Worm (Caenorhabditis elegans) whole organism, L4 larva: ENCODE results near the gene ins-13.
"Not testable (repeated sequence)": the region's sequence is repeated elsewhere in the genome, so short reads cannot be mapped to it uniquely, and the experiment has no call there.

ENCODE experiments used
- F10B5.3 ChIP-seq: sonication (generic microtip); optimal IDR thresholded peaks from 2 replicates; lab custom pipeline; 2016; ENCODE audit warnings: mild to moderate bottlenecking, missing genetic modification characterization, missing compliant biosample characterization
- F26F4.8 ChIP-seq: fragments of 200-800 bp; sonication (Bioruptor generic); conservative IDR thresholded peaks from 2 replicates; pipeline ENCODE4 v1.3.6; 2022; ENCODE audit warnings: missing genetic modification characterization, missing compliant biosample characterization
- F37D6.2 ChIP-seq: sonication (generic microtip); optimal IDR thresholded peaks from 2 replicates; lab custom pipeline; 2016; ENCODE audit warnings: mild to moderate bottlenecking, missing genetic modification characterization, missing compliant biosample characterization
- T20F7.1 ChIP-seq: fragments of 200-800 bp; sonication (Bioruptor generic); optimal IDR thresholded peaks from 2 replicates; lab custom pipeline; 2018; ENCODE audit warnings: mild to moderate bottlenecking, missing genetic modification characterization, missing compliant biosample characterization
- Y5F2A.4 ChIP-seq: fragments of 200-800 bp; sonication (Bioruptor generic); optimal IDR thresholded peaks from 2 replicates; lab custom pipeline; 2018; ENCODE audit warnings: mild to moderate bottlenecking, missing genetic modification characterization, missing compliant biosample characterization
- ZK546.5 ChIP-seq, 2 experiments: sonication (generic microtip); optimal IDR thresholded peaks; 2 replicates each; lab custom pipeline; 2017; ENCODE audit warnings: missing biosample characterization in 2 of 2, missing genetic modification characterization in 2 of 2
- arid-1 ChIP-seq: fragments of 200-800 bp; sonication (Bioruptor generic); conservative IDR thresholded peaks from 2 replicates; pipeline ENCODE4 v1.3.6; 2022; ENCODE audit warnings: missing genetic modification reagents, missing genetic modification characterization, missing compliant biosample characterization
- ceh-32 ChIP-seq: sonication (generic microtip); optimal IDR thresholded peaks from 2 replicates; lab custom pipeline; 2016; ENCODE audit warnings: mild to moderate bottlenecking, missing genetic modification characterization, missing compliant biosample characterization; ENCODE audit not compliant: poor library complexity
- ces-1 ChIP-seq: fragments of 150-350 bp; sonication (generic microtip); optimal IDR thresholded peaks from 4 replicates; lab custom pipeline; 2014; ENCODE audit warnings: missing biosample characterization, missing genetic modification reagents, missing genetic modification characterization
- daf-16 ChIP-seq, 3 experiments: sonication (generic microtip); optimal IDR thresholded peaks; 2 replicates each; lab custom pipeline; 2016 to 2017; ENCODE audit warnings: missing genetic modification characterization in 3 of 3, missing genetic modification reagents in 3 of 3, mild to moderate bottlenecking in 2 of 3, missing compliant biosample characterization in 2 of 3, missing biosample characterization in 1 of 3, moderate library complexity in 1 of 3
- duxl-1 ChIP-seq: sonication (generic microtip); optimal IDR thresholded peaks from 2 replicates; lab custom pipeline; 2016; ENCODE audit warnings: mild to moderate bottlenecking, missing genetic modification characterization, moderate library complexity, missing compliant biosample characterization; ENCODE audit not compliant: poor library complexity
- egl-27 ChIP-seq: sonication (generic microtip); optimal IDR thresholded peaks from 3 replicates; lab custom pipeline; 2017; ENCODE audit warnings: missing biosample characterization, missing genetic modification reagents, missing genetic modification characterization
- hlh-30 ChIP-seq: sonication (generic microtip); optimal IDR thresholded peaks from 2 replicates; lab custom pipeline; 2017; ENCODE audit warnings: antibody characterized with exemption, mild to moderate bottlenecking, missing genetic modification characterization, missing compliant biosample characterization; ENCODE audit not compliant: insufficient read depth
- jun-1 ChIP-seq: fragments of 150-350 bp; optimal IDR thresholded peaks from 2 replicates; lab custom pipeline; 2014; ENCODE audit warnings: missing biosample characterization, missing genetic modification reagents, missing genetic modification characterization
- lim-7 ChIP-seq: fragments of 200-800 bp; sonication (Bioruptor generic); IDR thresholded peaks from 2 replicates; pipeline ENCODE4 v1.3.6; 2022; ENCODE audit warnings: missing genetic modification characterization, missing compliant biosample characterization
- lin-1 ChIP-seq: fragments of 200-800 bp; sonication (Bioruptor generic); IDR thresholded peaks from 2 replicates; pipeline ENCODE4 v1.3.6; 2022; ENCODE audit warnings: missing genetic modification reagents, missing genetic modification characterization, missing compliant biosample characterization
- lin-13 ChIP-seq: fragments of 150-350 bp; optimal IDR thresholded peaks from 2 replicates; lab custom pipeline; 2014; ENCODE audit warnings: missing biosample characterization, missing genetic modification reagents, missing genetic modification characterization
- lin-15B ChIP-seq: fragments of 150-350 bp; sonication (generic microtip); optimal IDR thresholded peaks from 3 replicates; lab custom pipeline; 2014; ENCODE audit warnings: missing biosample characterization, missing genetic modification characterization
- mes-2 ChIP-seq: sonication (generic microtip); optimal IDR thresholded peaks from 2 replicates; lab custom pipeline; 2016; ENCODE audit warnings: missing genotype, mild to moderate bottlenecking, missing genetic modification characterization, missing compliant biosample characterization; ENCODE audit not compliant: poor library complexity, severe bottlenecking
- nhr-10 ChIP-seq: fragments of 150-350 bp; optimal IDR thresholded peaks from 2 replicates; lab custom pipeline; 2014; ENCODE audit warnings: missing biosample characterization, missing genetic modification characterization
- nhr-28 ChIP-seq: fragments of 150-350 bp; optimal IDR thresholded peaks from 2 replicates; lab custom pipeline; 2014; ENCODE audit warnings: missing biosample characterization, missing genetic modification characterization
- nhr-76 ChIP-seq: fragments of 150-350 bp; optimal IDR thresholded peaks from 2 replicates; lab custom pipeline; 2014; ENCODE audit warnings: missing biosample characterization, missing genetic modification characterization
- pqm-1 ChIP-seq: sonication (generic microtip); optimal IDR thresholded peaks from 2 replicates; lab custom pipeline; 2017; ENCODE audit warnings: missing biosample characterization, missing genetic modification characterization
- rbr-2 ChIP-seq: sonication (generic microtip); optimal IDR thresholded peaks from 2 replicates; lab custom pipeline; 2016; ENCODE audit warnings: missing genotype, missing genetic modification characterization, missing compliant biosample characterization
- spr-1 ChIP-seq: sonication (generic microtip); optimal IDR thresholded peaks from 2 replicates; lab custom pipeline; 2016; ENCODE audit warnings: mild to moderate bottlenecking, missing genetic modification characterization, missing compliant biosample characterization
- tra-1 ChIP-seq: fragments of 200-800 bp; sonication (Bioruptor generic); IDR thresholded peaks from 2 replicates; pipeline ENCODE4 v1.3.6; 2022; ENCODE audit warnings: missing genetic modification reagents, missing genetic modification characterization, missing compliant biosample characterization
- unc-130 ChIP-seq: sonication (generic microtip); optimal IDR thresholded peaks from 2 replicates; lab custom pipeline; 2016; ENCODE audit warnings: missing genetic modification reagents, missing genetic modification characterization, missing compliant biosample characterization
- unc-62 ChIP-seq, 3 experiments: fragments of 150-350 bp in 1 of 3; sonication (generic microtip); optimal IDR thresholded peaks in 2 of 3; peaks in 1 of 3; 1 replicate in 1 of 3; 2 replicates in 2 of 3; lab custom pipeline; 2014 to 2017; ENCODE audit warnings: missing biosample characterization in 3 of 3, missing genetic modification characterization in 3 of 3, missing genetic modification reagents in 3 of 3, missing genotype in 1 of 3
- zip-11 ChIP-seq: fragments of 200-800 bp; sonication (Bioruptor generic); IDR thresholded peaks from 2 replicates; pipeline ENCODE4 v1.3.6; 2022; ENCODE audit warnings: missing genetic modification characterization, missing compliant biosample characterization
- zip-2 ChIP-seq: fragments of 150-350 bp; optimal IDR thresholded peaks from 2 replicates; lab custom pipeline; 2014; ENCODE audit warnings: missing biosample characterization, missing genetic modification characterization
- ztf-11 ChIP-seq: fragments of 150-350 bp; optimal IDR thresholded peaks from 2 replicates; lab custom pipeline; 2014; ENCODE audit warnings: missing biosample characterization, missing genetic modification characterization
- ztf-7 ChIP-seq: fragments of 150-350 bp; optimal IDR thresholded peaks from 2 replicates; lab custom pipeline; 2014; ENCODE audit warnings: missing biosample characterization, missing genetic modification characterization

ins-13 gene

ce11 chrII:5537524-5537923 lies 7.1 kb downstream of the ins-13 start, which contains the start of gene C17C3.11 (continued):
- TF ChIP-seq ces-1 (GFP tag; lab: Kevin White, UChicago) (no peak), lim-7 (GFP tag; lab: Robert Waterston, UW) (no peak), unc-130 (GFP tag; lab: Kevin White, UChicago) (no peak)

ce11 chrII:5537078-5537477 lies 7.6 kb downstream of the ins-13 start:
- TF ChIP-seq spr-1 (peak; percentile 65), T20F7.1 (peak; percentile 61), hlh-30 (no peak), pqm-1 (tag; lab: Kevin White, UChicago) (no peak)

ce11 chrII:5534939-5535338 lies 9.7 kb downstream of the ins-13 start, which contains the start of gene hlh-25:
hlh-25 (plus strand) TSS chrII:5535239.
- TF ChIP-seq lin-15B (tag; lab: Kevin White, UChicago); F10B5.3; ceh-32 (tag; lab: Kevin White, UChicago): not testable (repeated sequence)

- no peak for TF ChIP-seq mes-2 (tag; lab: Kevin White, UChicago)
- no peak for TF ChIP-seq lin-1 (GFP tag; lab: Robert Waterston, UW)
- TF ChIP-seq, all 104 proteins: peak for 0
These were observed 11.0 kb downstream of the ins-13 start, which contains the start of gene hlh-26 for ce11 chrII:5533642-5534041. hlh-26 (minus strand) TSS chrII:5533742.

ce11 chrII:5531855-5532328 lies 12.8 kb downstream of the ins-13 start, which contains the start of gene C17C3.9:
C17C3.9 (minus strand) TSS chrII:5532278.
- peak in 1 of 2 experiments; percentile 91 for TF ChIP-seq unc-62 (GFP tag; optimal IDR thresholded peaks at IDR 0.05 in 1 of 2; lab: Kevin White, UChicago)
- TF ChIP-seq unc-62 (tag; optimal IDR thresholded peaks at IDR 0.05; lab: Kevin White, UChicago), result no peak
- TF ChIP-seq zip-11, result no peak
- TF ChIP-seq, all 104 proteins: peak for 1

ce11 chrII:5527841-5528240 lies 16.8 kb downstream of the ins-13 start, which contains the start of gene ZK177.1:
ZK177.1 (plus strand) TSS chrII:5528141.
- TF ChIP-seq ztf-11 (tag; lab: Kevin White, UChicago), result no peak
- TF ChIP-seq rbr-2 (tag; lab: Kevin White, UChicago), result no peak
- no peak for TF ChIP-seq nhr-28
- no peak for TF ChIP-seq nhr-76 (tag; lab: Kevin White, UChicago)
- TF ChIP-seq mes-2 (tag; lab: Kevin White, UChicago), result no peak
- no peak for TF ChIP-seq lin-1 (GFP tag; lab: Robert Waterston, UW)
- TF ChIP-seq ztf-7 (tag; lab: Kevin White, UChicago), result no peak
- no peak for TF ChIP-seq nhr-10 (tag; lab: Kevin White, UChicago)
- TF ChIP-seq jun-1 (tag; lab: Kevin White, UChicago), result no peak
- no peak for TF ChIP-seq T20F7.1
- TF ChIP-seq ces-1 (GFP tag; lab: Kevin White, UChicago), result no peak
- TF ChIP-seq lin-13 (GFP tag; lab: Kevin White, UChicago), result no peak
- TF ChIP-seq F26F4.8, result no peak
- no peak for TF ChIP-seq F10B5.3
- TF ChIP-seq ZK546.5 (tag; optimal IDR thresholded peaks at IDR 0.05; lab: Kevin White, UChicago), result no peak
- no peak for TF ChIP-seq egl-27
- TF ChIP-seq Y5F2A.4, result no peak
- TF ChIP-seq duxl-1, result no peak
- TF ChIP-seq daf-16 (GFP tag; optimal IDR thresholded peaks at IDR 0.05; lab: Kevin White, UChicago), result no peak
- TF ChIP-seq daf-16 (tag; optimal IDR thresholded peaks at IDR 0.05; lab: Kevin White, UChicago), result no peak
- TF ChIP-seq, all 104 proteins: peak for 0

ce11 chrII:5525297-5525696 lies 19.4 kb downstream of the ins-13 start, which contains the start of gene tbx-35:
tbx-35 (minus strand) TSS chrII:5525397.
- TF ChIP-seq zip-2 (no peak), hlh-30 (no peak), unc-62 (GFP tag; optimal IDR thresholded peaks at IDR 0.05 in 1 of 2; lab: Kevin White, UChicago) (no peak), unc-62 (tag; optimal IDR thresholded peaks at IDR 0.05; lab: Kevin White, UChicago) (no peak), arid-1 (no peak), tra-1 (GFP tag; lab: Robert Waterston, UW) (no peak), F37D6.2 (tag; lab: Kevin White, UChicago) (no peak), mes-2 (tag; lab: Kevin White, UChicago) (no peak)
